Worm (Caenorhabditis elegans) whole organism, L1 larva: ENCODE results near the gene snt-1.

Experiments used
- C04F5.9 ChIP-seq: sonication (generic microtip); optimal IDR thresholded peaks from 2 replicates; lab custom pipeline; 2016; ENCODE audit warnings: missing genetic modification characterization, missing compliant biosample characterization
- F16B12.6 ChIP-seq: fragments of 150-350 bp; optimal IDR thresholded peaks from 2 replicates; lab custom pipeline; 2014; ENCODE audit warnings: missing biosample characterization, missing genetic modification characterization
- Y116A8C.19 ChIP-seq: sonication (generic microtip); optimal IDR thresholded peaks from 2 replicates; lab custom pipeline; 2016; ENCODE audit warnings: missing compliant biosample characterization, missing genetic modification characterization, borderline replicate concordance
- alr-1 ChIP-seq: fragments of 200-800 bp; sonication (Bioruptor generic); optimal IDR thresholded peaks from 2 replicates; lab custom pipeline; 2018; ENCODE audit warnings: borderline replicate concordance, mild to moderate bottlenecking, missing genetic modification characterization, missing compliant biosample characterization
- aly-2 ChIP-seq: fragments of 150-350 bp; optimal IDR thresholded peaks from 2 replicates; lab custom pipeline; 2014; ENCODE audit warnings: missing biosample characterization, missing genetic modification characterization
- blmp-1 ChIP-seq: fragments of 150-350 bp; optimal IDR thresholded peaks from 2 replicates; lab custom pipeline; 2014; ENCODE audit warnings: missing biosample characterization, missing genetic modification characterization
- ceh-82 ChIP-seq, 3 experiments: fragments of 150-350 bp in 1 of 3; sonication (generic microtip) in 2 of 3; optimal IDR thresholded peaks; 2 replicates each; lab custom pipeline; 2014 to 2017; ENCODE audit warnings: missing biosample characterization in 3 of 3, missing genetic modification characterization in 3 of 3
- ceh-90 ChIP-seq: sonication (generic microtip); optimal IDR thresholded peaks from 2 replicates; lab custom pipeline; 2016; ENCODE audit warnings: missing genetic modification characterization, missing compliant biosample characterization
- dsc-1 ChIP-seq: sonication (generic microtip); optimal IDR thresholded peaks from 2 replicates; lab custom pipeline; 2016; ENCODE audit warnings: mild to moderate bottlenecking, missing genetic modification characterization, missing compliant biosample characterization
- efl-1 ChIP-seq, 4 experiments: fragments of 150-350 bp; optimal IDR thresholded peaks in 3 of 4; peaks in 1 of 4; 1 replicate in 1 of 4; 2 replicates in 3 of 4; lab custom pipeline; 2014; ENCODE audit warnings: missing biosample characterization in 2 of 4, missing genetic modification characterization in 2 of 4, missing genetic modification reagents in 2 of 4
- efl-3 ChIP-seq: fragments of 200-800 bp; sonication (Bioruptor generic); optimal IDR thresholded peaks from 2 replicates; lab custom pipeline; 2018; ENCODE audit warnings: mild to moderate bottlenecking, missing genetic modification characterization, missing compliant biosample characterization
- egl-27 ChIP-seq, 2 experiments: fragments of 150-350 bp in 1 of 2; sonication (generic microtip); optimal IDR thresholded peaks; 3 replicates each; lab custom pipeline; 2017 to 2018; ENCODE audit warnings: missing biosample characterization in 2 of 2, missing genetic modification characterization in 2 of 2, missing genetic modification reagents in 2 of 2
- elt-2 ChIP-seq: sonication (generic microtip); optimal IDR thresholded peaks from 2 replicates; lab custom pipeline; 2016; ENCODE audit warnings: missing genetic modification characterization, mild to moderate bottlenecking, inconsistent platforms, missing compliant biosample characterization, missing genetic modification reagents
- ets-5 ChIP-seq: fragments of 200-800 bp; sonication (Bioruptor generic); IDR thresholded peaks from 2 replicates; pipeline ENCODE4 v1.3.6; 2022; ENCODE audit warnings: missing genetic modification characterization, missing compliant biosample characterization
- fos-1 ChIP-seq: fragments of 150-350 bp; optimal IDR thresholded peaks from 2 replicates; lab custom pipeline; 2014; ENCODE audit warnings: missing biosample characterization, missing genetic modification characterization
- grh-1 ChIP-seq: fragments of 200-800 bp; sonication (Bioruptor generic); IDR thresholded peaks from 2 replicates; pipeline ENCODE4 v1.3.6; 2022; ENCODE audit warnings: missing genetic modification reagents, missing genetic modification characterization, missing compliant biosample characterization
- hlh-17 ChIP-seq: fragments of 200-800 bp; sonication (Bioruptor generic); optimal IDR thresholded peaks from 2 replicates; lab custom pipeline; 2018; ENCODE audit warnings: missing genetic modification characterization, mild to moderate bottlenecking, missing compliant biosample characterization, moderate library complexity, borderline replicate concordance
- hlh-4 ChIP-seq: sonication (generic microtip); optimal IDR thresholded peaks from 2 replicates; lab custom pipeline; 2016; ENCODE audit warnings: mild to moderate bottlenecking, missing genetic modification characterization, missing compliant biosample characterization
- hpl-2 ChIP-seq: fragments of 150-350 bp; optimal IDR thresholded peaks from 2 replicates; lab custom pipeline; 2014; ENCODE audit warnings: missing biosample characterization, missing genetic modification reagents, missing genetic modification characterization
- jun-1 ChIP-seq: fragments of 150-350 bp; optimal IDR thresholded peaks from 2 replicates; lab custom pipeline; 2014; ENCODE audit warnings: missing biosample characterization, missing genetic modification reagents, missing genetic modification characterization
- lin-13 ChIP-seq: fragments of 150-350 bp; optimal IDR thresholded peaks from 2 replicates; lab custom pipeline; 2014; ENCODE audit warnings: missing biosample characterization, missing genetic modification reagents, missing genetic modification characterization
- lin-14 ChIP-seq: fragments of 200-800 bp; sonication (Bioruptor generic); optimal IDR thresholded peaks from 2 replicates; lab custom pipeline; 2018; ENCODE audit warnings: mild to moderate bottlenecking, missing genetic modification characterization, moderate library complexity, missing compliant biosample characterization
- lin-35 ChIP-seq, 2 experiments: fragments of 150-350 bp; optimal IDR thresholded peaks; 2 replicates each; lab custom pipeline; 2014; ENCODE audit warnings: missing biosample characterization in 2 of 2, missing genetic modification characterization in 2 of 2, missing genetic modification reagents in 2 of 2
- lir-3 ChIP-seq: sonication (generic microtip); optimal IDR thresholded peaks from 2 replicates; lab custom pipeline; 2016; ENCODE audit warnings: mild to moderate bottlenecking, missing genetic modification characterization, moderate library complexity, missing compliant biosample characterization; ENCODE audit not compliant: poor library complexity
- mef-2 ChIP-seq: fragments of 150-350 bp; optimal IDR thresholded peaks from 2 replicates; lab custom pipeline; 2014; ENCODE audit warnings: missing biosample characterization, missing genetic modification characterization
- mep-1 ChIP-seq: fragments of 150-350 bp; optimal IDR thresholded peaks from 2 replicates; lab custom pipeline; 2014; ENCODE audit warnings: missing biosample characterization, missing genetic modification characterization
- nhr-11 ChIP-seq: fragments of 150-350 bp; optimal IDR thresholded peaks from 2 replicates; lab custom pipeline; 2014; ENCODE audit warnings: missing biosample characterization, missing genetic modification characterization
- nhr-19 ChIP-seq: fragments of 200-800 bp; sonication (Bioruptor generic); conservative IDR thresholded peaks from 2 replicates; pipeline ENCODE4 v1.3.6; 2022; ENCODE audit warnings: missing genetic modification characterization, missing compliant biosample characterization
- nhr-47 ChIP-seq: sonication (generic microtip); optimal IDR thresholded peaks from 2 replicates; lab custom pipeline; 2016; ENCODE audit warnings: mild to moderate bottlenecking, missing genetic modification characterization, moderate library complexity, missing compliant biosample characterization
- nhr-84 ChIP-seq: sonication (generic microtip); optimal IDR thresholded peaks from 2 replicates; lab custom pipeline; 2017; ENCODE audit warnings: missing biosample characterization, missing genetic modification characterization
- nhr-90 ChIP-seq: sonication (generic microtip); optimal IDR thresholded peaks from 2 replicates; lab custom pipeline; 2016; ENCODE audit warnings: mild to moderate bottlenecking, missing genetic modification characterization, missing compliant biosample characterization; ENCODE audit not compliant: poor library complexity
- pag-3 ChIP-seq: sonication (generic microtip); optimal IDR thresholded peaks from 2 replicates; lab custom pipeline; 2017; ENCODE audit warnings: missing genetic modification characterization, mild to moderate bottlenecking, missing compliant biosample characterization, antibody characterized with exemption, borderline replicate concordance; ENCODE audit not compliant: insufficient read depth
- pax-3 ChIP-seq: fragments of 200-800 bp; sonication (Bioruptor generic); optimal IDR thresholded peaks from 2 replicates; lab custom pipeline; 2018; ENCODE audit warnings: mild to moderate bottlenecking, missing genetic modification characterization, moderate library complexity, missing compliant biosample characterization
- pqm-1 ChIP-seq: sonication (generic microtip); optimal IDR thresholded peaks from 3 replicates; lab custom pipeline; 2017; ENCODE audit warnings: missing biosample characterization, missing genetic modification characterization
- skn-1 ChIP-seq: fragments of 150-350 bp; optimal IDR thresholded peaks from 2 replicates; lab custom pipeline; 2014; ENCODE audit warnings: missing biosample characterization, missing genetic modification characterization
- snpc-4 ChIP-seq: fragments of 150-350 bp; optimal IDR thresholded peaks from 2 replicates; lab custom pipeline; 2014; ENCODE audit warnings: missing biosample characterization, missing genetic modification characterization
- snu-23 ChIP-seq: sonication (generic microtip); optimal IDR thresholded peaks from 2 replicates; lab custom pipeline; 2016; ENCODE audit warnings: missing genetic modification characterization, missing compliant biosample characterization
- sox-4 ChIP-seq: sonication (generic microtip); optimal IDR thresholded peaks from 2 replicates; lab custom pipeline; 2016; ENCODE audit warnings: missing genetic modification characterization, missing compliant biosample characterization
- sptf-1 ChIP-seq: fragments of 150-350 bp; optimal IDR thresholded peaks from 2 replicates; lab custom pipeline; 2014; ENCODE audit warnings: missing biosample characterization, missing genetic modification characterization
- swsn-7 ChIP-seq: sonication (generic microtip); optimal IDR thresholded peaks from 2 replicates; lab custom pipeline; 2016; ENCODE audit warnings: missing genetic modification characterization, missing compliant biosample characterization
- tbx-2 ChIP-seq: sonication (generic microtip); optimal IDR thresholded peaks from 2 replicates; lab custom pipeline; 2016; ENCODE audit warnings: missing genetic modification characterization, missing compliant biosample characterization
- unc-30 ChIP-seq: sonication (generic microtip); optimal IDR thresholded peaks from 2 replicates; lab custom pipeline; 2017; ENCODE audit warnings: missing biosample characterization, missing genetic modification characterization
- unc-62 ChIP-seq: fragments of 150-350 bp; optimal IDR thresholded peaks from 2 replicates; lab custom pipeline; 2014; ENCODE audit warnings: missing biosample characterization, missing genetic modification reagents, missing genetic modification characterization
- unc-98 ChIP-seq: fragments of 200-800 bp; sonication (Bioruptor generic); IDR thresholded peaks from 2 replicates; pipeline ENCODE4 v1.3.6; 2022; ENCODE audit warnings: missing genetic modification characterization, missing compliant biosample characterization
- xbp-1 ChIP-seq: sonication (generic microtip); optimal IDR thresholded peaks from 2 replicates; lab custom pipeline; 2016; ENCODE audit warnings: missing genetic modification characterization, missing compliant biosample characterization
- zag-1 ChIP-seq: fragments of 150-350 bp; optimal IDR thresholded peaks from 2 replicates; lab custom pipeline; 2014; ENCODE audit warnings: missing biosample characterization, missing genetic modification characterization
- zip-4 ChIP-seq: fragments of 200-800 bp; sonication (Bioruptor generic); optimal IDR thresholded peaks from 2 replicates; lab custom pipeline; 2018; ENCODE audit warnings: mild to moderate bottlenecking, missing genetic modification characterization, moderate library complexity, missing compliant biosample characterization
- ztf-11 ChIP-seq, 2 experiments: sonication (generic microtip); optimal IDR thresholded peaks; 2 replicates each; lab custom pipeline; 2016 to 2017; ENCODE audit warnings: missing genetic modification characterization in 2 of 2, missing biosample characterization in 1 of 2, missing compliant biosample characterization in 1 of 2
- ztf-4 ChIP-seq: fragments of 150-350 bp; optimal IDR thresholded peaks from 2 replicates; lab custom pipeline; 2014; ENCODE audit warnings: missing biosample characterization, missing genetic modification characterization

snt-1 gene

ce11 chrII:6791891-6792290, 18.9 kb upstream of the snt-1 start, which contains the start of gene T13C2.2:
T13C2.2 (plus strand) TSS chrII:6792191.
- TF ChIP-seq blmp-1 (tag; lab: Kevin White, UChicago) (peak; percentile 52), ztf-11 (tag; optimal IDR thresholded peaks at IDR 0.05; lab: Kevin White, UChicago) (no peak)

- TF ChIP-seq nhr-19 (GFP tag; lab: Robert Waterston, UW) (no peak), F16B12.6 (tag; lab: Kevin White, UChicago) (no peak), egl-27 (tag; optimal IDR thresholded peaks at IDR 0.05; lab: Kevin White, UChicago) (no peak), snu-23 (peak; percentile 38), lin-13 (GFP tag; lab: Kevin White, UChicago) (no peak), hpl-2 (GFP tag; lab: Kevin White, UChicago) (no peak), pax-3 (tag; lab: Kevin White, UChicago) (no peak), nhr-11 (tag; lab: Kevin White, UChicago) (no peak), swsn-7 (tag; lab: Kevin White, UChicago) (no peak), grh-1 (GFP tag; lab: Robert Waterston, UW) (no peak), efl-3 (GFP tag; lab: Kevin White, UChicago) (no peak), lin-14 (GFP tag; lab: Kevin White, UChicago) (peak; percentile 81), sptf-1 (tag; lab: Kevin White, UChicago) (no peak), snpc-4 (tag; lab: Kevin White, UChicago) (no peak), nhr-84 (tag; lab: Kevin White, UChicago) (no peak), unc-62 (GFP tag; lab: Kevin White, UChicago) (no peak), sox-4 (tag; lab: Kevin White, UChicago) (no peak), Y116A8C.19 (tag; lab: Kevin White, UChicago) (no peak), efl-1 (optimal IDR thresholded peaks at IDR 0.05; lab: Kevin White, UChicago) (peak; percentile 5), efl-1 (GFP tag; optimal IDR thresholded peaks at IDR 0.05 in 1 of 2; lab: Kevin White, UChicago) (no peak), fos-1 (tag; lab: Kevin White, UChicago) (no peak), aly-2 (tag; lab: Kevin White, UChicago) (no peak), skn-1 (tag; lab: Kevin White, UChicago) (no peak), C04F5.9 (tag; lab: Kevin White, UChicago) (no peak), zag-1 (no peak), nhr-90 (tag; lab: Kevin White, UChicago) (peak; percentile 0), pqm-1 (tag; lab: Kevin White, UChicago) (no peak), zip-4 (GFP tag; lab: Kevin White, UChicago) (no peak), unc-98 (GFP tag; lab: Robert Waterston, UW) (no peak), hlh-4 (tag; lab: Kevin White, UChicago) (no peak), elt-2 (tag; lab: Kevin White, UChicago) (peak; percentile 30), ceh-90 (tag; lab: Kevin White, UChicago) (no peak), xbp-1 (tag; lab: Kevin White, UChicago) (no peak), hlh-17 (GFP tag; lab: Kevin White, UChicago) (no peak), lin-35 (GFP tag; optimal IDR thresholded peaks at IDR 0.05; lab: Kevin White, UChicago) (peak in 1 of 2 experiments; percentile 39), ztf-11 (tag; optimal IDR thresholded peaks at IDR 0.05; lab: Kevin White, UChicago) (no peak), tbx-2 (tag; lab: Kevin White, UChicago) (no peak), lir-3 (tag; lab: Kevin White, UChicago) (no peak), mef-2 (tag; lab: Kevin White, UChicago) (no peak), nhr-47 (tag; lab: Kevin White, UChicago) (no peak), pag-3 (tag; lab: Kevin White, UChicago) (no peak), mep-1 (tag; lab: Kevin White, UChicago) (peak; percentile 12), ets-5 (no peak), dsc-1 (tag; lab: Kevin White, UChicago) (no peak), ceh-82 (tag; optimal IDR thresholded peaks at IDR 0.05; lab: Kevin White, UChicago) (no peak), unc-30 (tag; lab: Kevin White, UChicago) (no peak), ztf-4 (tag; lab: Kevin White, UChicago) (no peak), jun-1 (tag; lab: Kevin White, UChicago) (no peak), alr-1 (tag; lab: Kevin White, UChicago) (no peak)
Measured at ce11 chrII:6800104-6800711, 10.6 kb upstream of the snt-1 start, which contains the start of gene F31E8.4. F31E8.4 (minus strand) TSS chrII:6800154.
